Fruit fly (Drosophila melanogaster) whole organism, prepupa: ENCODE measurements around the gene Pdp1.

ENCODE experiments used
- Blimp-1 ChIP-seq: fragments of 200-800 bp; sonication (Bioruptor generic); optimal IDR thresholded peaks from 3 replicates; lab custom pipeline; 2017; ENCODE audit warnings: missing biosample characterization, missing genetic modification characterization, mild to moderate bottlenecking, moderate library complexity, missing genetic modification reagents
- CG10631 ChIP-seq: fragments of 200-800 bp; sonication (Bioruptor generic); optimal IDR thresholded peaks from 2 replicates; lab custom pipeline; 2016; ENCODE audit warnings: missing biosample characterization, missing genetic modification characterization
- CG10669 ChIP-seq: fragments of 200-800 bp; sonication (Bioruptor generic); optimal IDR thresholded peaks from 3 replicates; lab custom pipeline; 2018; ENCODE audit warnings: missing biosample characterization, mild to moderate bottlenecking, missing genetic modification characterization, moderate library complexity
- CG11294 ChIP-seq: fragments of 200-800 bp; sonication (Bioruptor generic); IDR thresholded peaks from 2 replicates; pipeline ENCODE4 v1.3.6; 2022; ENCODE audit warnings: missing biosample characterization, missing genetic modification characterization
- CG11762 ChIP-seq: fragments of 200-800 bp; sonication (Bioruptor generic); optimal IDR thresholded peaks from 3 replicates; lab custom pipeline; 2016; ENCODE audit warnings: missing biosample characterization, missing genetic modification characterization; ENCODE audit not compliant: insufficient read depth
- CG11902 ChIP-seq: fragments of 200-800 bp; sonication (Bioruptor generic); optimal IDR thresholded peaks from 3 replicates; lab custom pipeline; 2016; ENCODE audit warnings: missing biosample characterization, missing genetic modification characterization
- CG15336 ChIP-seq: fragments of 200-800 bp; sonication (Bioruptor generic); IDR thresholded peaks from 2 replicates; pipeline ENCODE4 v1.3.6; 2022; ENCODE audit warnings: missing biosample characterization, missing genetic modification characterization
- CG1621 ChIP-seq: fragments of 200-800 bp; sonication (Bioruptor generic); optimal IDR thresholded peaks from 3 replicates; lab custom pipeline; 2018; ENCODE audit warnings: missing biosample characterization, mild to moderate bottlenecking, missing genetic modification characterization
- CG31627 ChIP-seq: fragments of 200-800 bp; sonication (Bioruptor generic); optimal IDR thresholded peaks from 3 replicates; lab custom pipeline; 2016; ENCODE audit warnings: missing biosample characterization, missing genetic modification characterization
- CG32006 ChIP-seq: fragments of 200-800 bp; sonication (Bioruptor generic); optimal IDR thresholded peaks from 3 replicates; lab custom pipeline; 2017; ENCODE audit warnings: missing biosample characterization, mild to moderate bottlenecking, missing genetic modification characterization
- CG34406 ChIP-seq: fragments of 200-800 bp; sonication (Bioruptor generic); optimal IDR thresholded peaks from 3 replicates; lab custom pipeline; 2016; ENCODE audit warnings: missing biosample characterization, missing genetic modification characterization
- CG3919 ChIP-seq: fragments of 200-800 bp; sonication (Bioruptor generic); optimal IDR thresholded peaks from 3 replicates; lab custom pipeline; 2016; ENCODE audit warnings: missing biosample characterization, missing genetic modification characterization
- CG4318 ChIP-seq: fragments of 200-800 bp; sonication (Bioruptor generic); optimal IDR thresholded peaks from 3 replicates; lab custom pipeline; 2017; ENCODE audit warnings: missing biosample characterization, mild to moderate bottlenecking, missing genetic modification characterization
- CG6163 ChIP-seq: fragments of 200-800 bp; sonication (Bioruptor generic); IDR thresholded peaks from 3 replicates; pipeline ENCODE4 v1.3.6; 2022; ENCODE audit warnings: missing biosample characterization, missing genetic modification characterization
- CG6792 ChIP-seq: fragments of 200-800 bp; sonication (Bioruptor generic); optimal IDR thresholded peaks from 3 replicates; lab custom pipeline; 2016; ENCODE audit warnings: missing biosample characterization, missing genetic modification characterization
- CG6854 ChIP-seq: fragments of 200-800 bp; sonication (Bioruptor generic); optimal IDR thresholded peaks from 2 replicates; lab custom pipeline; 2017; ENCODE audit warnings: missing biosample characterization, mild to moderate bottlenecking, missing genetic modification characterization
- CG7368 ChIP-seq: fragments of 200-800 bp; sonication (Bioruptor generic); optimal IDR thresholded peaks from 3 replicates; lab custom pipeline; 2016; ENCODE audit warnings: missing biosample characterization, missing genetic modification characterization
- CG8319 ChIP-seq: fragments of 200-800 bp; sonication (Bioruptor generic); optimal IDR thresholded peaks from 3 replicates; lab custom pipeline; 2016; ENCODE audit warnings: missing biosample characterization, missing genetic modification characterization
- CG9139 ChIP-seq: fragments of 200-800 bp; sonication (Bioruptor generic); optimal IDR thresholded peaks from 3 replicates; lab custom pipeline; 2017; ENCODE audit warnings: missing biosample characterization, mild to moderate bottlenecking, missing genetic modification characterization
- Eip75B ChIP-seq: fragments of 200-800 bp; sonication (Bioruptor generic); optimal IDR thresholded peaks from 3 replicates; lab custom pipeline; 2016; ENCODE audit warnings: missing biosample characterization, missing genetic modification characterization
- Eip78C ChIP-seq: fragments of 200-800 bp; sonication (Bioruptor generic); peaks from one replicate; lab custom pipeline; 2016; ENCODE audit warnings: missing biosample characterization, missing genetic modification characterization
- Eip93F ChIP-seq: fragments of 200-800 bp; sonication (Bioruptor generic); optimal IDR thresholded peaks from 2 replicates; lab custom pipeline; 2016; ENCODE audit warnings: missing biosample characterization, mild to moderate bottlenecking, missing genetic modification characterization
- Ets21C ChIP-seq: fragments of 200-800 bp; sonication (Bioruptor generic); optimal IDR thresholded peaks from 3 replicates; lab custom pipeline; 2016; ENCODE audit warnings: missing biosample characterization, missing genetic modification characterization
- Gug ChIP-seq: fragments of 200-800 bp; sonication (Bioruptor generic); IDR thresholded peaks from 2 replicates; pipeline ENCODE4 v1.3.6; 2022; ENCODE audit warnings: missing biosample characterization, missing genetic modification characterization
- Hr38 ChIP-seq: sonication (Bioruptor generic); optimal IDR thresholded peaks from 2 replicates; lab custom pipeline; 2016; ENCODE audit warnings: missing biosample characterization, missing genetic modification characterization
- Hr39 ChIP-seq: fragments of 200-800 bp; sonication (Bioruptor generic); optimal IDR thresholded peaks from 2 replicates; lab custom pipeline; 2016; ENCODE audit warnings: missing biosample characterization, missing genetic modification characterization
- Hr4 ChIP-seq: fragments of 200-800 bp; sonication (Bioruptor generic); optimal IDR thresholded peaks from 3 replicates; lab custom pipeline; 2016; ENCODE audit warnings: missing biosample characterization, missing genetic modification characterization
- Met ChIP-seq: fragments of 200-800 bp; sonication (Bioruptor generic); optimal IDR thresholded peaks from 3 replicates; lab custom pipeline; 2016; ENCODE audit warnings: missing biosample characterization, missing genetic modification characterization
- OdsH ChIP-seq: fragments of 200-800 bp; sonication (Bioruptor generic); optimal IDR thresholded peaks from 3 replicates; lab custom pipeline; 2016; ENCODE audit warnings: missing biosample characterization, missing genetic modification characterization
- Smox ChIP-seq: fragments of 200-800 bp; sonication (Bioruptor generic); optimal IDR thresholded peaks from 3 replicates; lab custom pipeline; 2016; ENCODE audit warnings: missing biosample characterization, missing genetic modification characterization
- Sox102F ChIP-seq: fragments of 200-800 bp; sonication (Bioruptor generic); optimal IDR thresholded peaks from 2 replicates; lab custom pipeline; 2016; ENCODE audit warnings: missing biosample characterization, mild to moderate bottlenecking, missing genetic modification characterization
- Sox14 ChIP-seq: fragments of 200-800 bp; sonication (Bioruptor generic); optimal IDR thresholded peaks from 3 replicates; lab custom pipeline; 2016; ENCODE audit warnings: missing biosample characterization, missing genetic modification characterization
- Sox15 ChIP-seq: fragments of 200-800 bp; sonication (Bioruptor generic); optimal IDR thresholded peaks from 3 replicates; lab custom pipeline; 2016; ENCODE audit warnings: missing biosample characterization, missing genetic modification characterization
- achi ChIP-seq: fragments of 200-800 bp; sonication (Bioruptor generic); optimal IDR thresholded peaks from 3 replicates; lab custom pipeline; 2016; ENCODE audit warnings: missing biosample characterization, missing genetic modification characterization
- acj6 ChIP-seq: fragments of 200-800 bp; sonication (Bioruptor generic); optimal IDR thresholded peaks from 3 replicates; lab custom pipeline; 2016; ENCODE audit warnings: missing biosample characterization, missing genetic modification characterization
- cyc ChIP-seq: fragments of 200-800 bp; sonication (Bioruptor generic); optimal IDR thresholded peaks from 3 replicates; lab custom pipeline; 2016; ENCODE audit warnings: missing biosample characterization, missing genetic modification characterization
- dac ChIP-seq: fragments of 200-800 bp; sonication (Bioruptor generic); optimal IDR thresholded peaks from 2 replicates; lab custom pipeline; 2017; ENCODE audit warnings: missing biosample characterization, mild to moderate bottlenecking, missing genetic modification characterization
- eg ChIP-seq: fragments of 200-800 bp; sonication (Bioruptor generic); IDR thresholded peaks from 3 replicates; pipeline ENCODE4 v1.3.6; 2022; ENCODE audit warnings: missing biosample characterization, missing genetic modification characterization
- esn ChIP-seq: fragments of 200-800 bp; sonication (Bioruptor generic); optimal IDR thresholded peaks from 2 replicates; lab custom pipeline; 2016; ENCODE audit warnings: missing biosample characterization, mild to moderate bottlenecking, missing genetic modification characterization, moderate library complexity
- fkh ChIP-seq: fragments of 200-800 bp; sonication (Bioruptor generic); optimal IDR thresholded peaks from 3 replicates; lab custom pipeline; 2017; ENCODE audit warnings: missing biosample characterization, mild to moderate bottlenecking, missing genetic modification characterization, moderate library complexity
- lz ChIP-seq: fragments of 200-800 bp; sonication (Bioruptor generic); optimal IDR thresholded peaks from 3 replicates; lab custom pipeline; 2016; ENCODE audit warnings: missing biosample characterization, missing genetic modification characterization
- pdm3 ChIP-seq: fragments of 200-800 bp; sonication (Bioruptor generic); optimal IDR thresholded peaks from 3 replicates; lab custom pipeline; 2016; ENCODE audit warnings: missing biosample characterization, missing genetic modification characterization
- salr ChIP-seq, 2 experiments: fragments of 200-800 bp; sonication (Bioruptor generic); optimal IDR thresholded peaks; 3 replicates each; lab custom pipeline; 2016 to 2018; ENCODE audit warnings: missing biosample characterization in 2 of 2, missing genetic modification characterization in 2 of 2, mild to moderate bottlenecking in 1 of 2
- topi ChIP-seq: fragments of 200-800 bp; sonication (Bioruptor generic); optimal IDR thresholded peaks from 3 replicates; lab custom pipeline; 2016; ENCODE audit warnings: missing biosample characterization, missing genetic modification characterization
- vri ChIP-seq: fragments of 200-800 bp; sonication (Bioruptor generic); optimal IDR thresholded peaks from 3 replicates; lab custom pipeline; 2016; ENCODE audit warnings: missing biosample characterization, mild to moderate bottlenecking, missing genetic modification characterization

The Pdp1 gene

DNA sequence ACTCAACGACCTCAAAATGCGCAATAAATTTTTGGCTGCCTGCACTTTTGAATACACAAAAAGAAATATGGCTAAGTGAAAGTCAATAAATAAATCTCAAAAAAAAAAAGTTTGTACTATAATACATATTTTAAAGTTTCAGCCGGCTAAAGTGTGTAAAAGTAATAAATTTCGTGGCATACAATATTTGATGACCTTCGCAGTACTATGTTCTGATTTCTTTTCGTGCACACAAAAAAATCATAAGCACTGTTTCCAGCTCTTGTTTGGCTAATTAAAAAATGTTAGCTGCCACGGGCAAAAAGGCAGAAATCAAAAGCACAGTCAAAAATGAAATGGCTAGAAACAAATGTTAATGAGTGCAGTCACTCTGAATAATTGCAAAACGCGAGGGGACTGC lies 74.9 kb downstream of the Pdp1 start:
- no peak for TF ChIP-seq CG4318 (GFP tag; lab: Kevin White, UChicago)
- TF ChIP-seq Met (GFP tag; lab: Kevin White, UChicago): peak; percentile 88
- peak; percentile 41 for TF ChIP-seq CG34406 (GFP tag; lab: Kevin White, UChicago)
- TF ChIP-seq CG32006 (GFP tag; lab: Kevin White, UChicago): peak; percentile 21
- TF ChIP-seq Sox102F (GFP tag; lab: Kevin White, UChicago): peak; percentile 82
- TF ChIP-seq pdm3: peak; percentile 49
- no peak for TF ChIP-seq CG10631 (GFP tag; lab: Kevin White, UChicago)
- no peak for TF ChIP-seq Eip93F (GFP tag; lab: Kevin White, UChicago)
- TF ChIP-seq CG6163 (GFP tag; lab: Robert Waterston, UW): peak; percentile 69
- TF ChIP-seq Blimp-1 (GFP tag; lab: Kevin White, UChicago): peak; percentile 77
- peak; percentile 88 for TF ChIP-seq topi (GFP tag; lab: Kevin White, UChicago)
- TF ChIP-seq Smox (GFP tag; lab: Kevin White, UChicago): peak; percentile 86
- TF ChIP-seq Hr39 (GFP tag; lab: Kevin White, UChicago): peak; percentile 82
- TF ChIP-seq acj6 (GFP tag; lab: Kevin White, UChicago): peak; percentile 61
- peak; percentile 62 for TF ChIP-seq Ets21C
- TF ChIP-seq CG1621 (tag; lab: Kevin White, UChicago): no peak
- no peak for TF ChIP-seq salr (GFP tag; optimal IDR thresholded peaks at IDR 0.05; lab: Kevin White, UChicago)
- TF ChIP-seq cyc: peak; percentile 79
- TF ChIP-seq CG11902: peak; percentile 39
- TF ChIP-seq CG31627: peak; percentile 87
- no peak for TF ChIP-seq CG6854 (GFP tag; lab: Kevin White, UChicago)
- no peak for TF ChIP-seq fkh
- TF ChIP-seq CG11762 (GFP tag; lab: Kevin White, UChicago): peak; percentile 0
- no peak for TF ChIP-seq Hr38 (GFP tag; lab: Kevin White, UChicago)
- TF ChIP-seq achi: peak; percentile 47
- peak; percentile 43 for TF ChIP-seq CG3919 (GFP tag; lab: Kevin White, UChicago)
- no peak for TF ChIP-seq CG11294 (GFP tag; lab: Robert Waterston, UW)
- TF ChIP-seq Gug: 0 out of 2 replicates have a peak, but pooled peaks have one; percentile 22
- TF ChIP-seq vri (GFP tag; lab: Kevin White, UChicago): peak; percentile 88
- peak; percentile 74 for TF ChIP-seq lz (GFP tag; lab: Kevin White, UChicago)
- TF ChIP-seq CG8319 (GFP tag; lab: Kevin White, UChicago): peak; percentile 23
- TF ChIP-seq Sox14 (GFP tag; lab: Kevin White, UChicago): peak; percentile 53
- TF ChIP-seq esn (GFP tag; lab: Kevin White, UChicago): peak; percentile 89
- TF ChIP-seq Eip75B (GFP tag; lab: Kevin White, UChicago): no peak
- 0 out of 3 replicates have a peak, but pooled peaks have one; percentile 39 for TF ChIP-seq eg (GFP tag; lab: Robert Waterston, UW)
- TF ChIP-seq OdsH: peak; percentile 47
- peak; percentile 67 for TF ChIP-seq Eip78C (GFP tag; lab: Kevin White, UChicago)
- no peak for TF ChIP-seq CG10669
- peak; percentile 22 for TF ChIP-seq Hr4
- TF ChIP-seq CG15336 (GFP tag; lab: Robert Waterston, UW): peak; percentile 58
- TF ChIP-seq CG7368: peak; percentile 12
- peak; percentile 18 for TF ChIP-seq Sox15 (GFP tag; lab: Kevin White, UChicago)
- peak; percentile 42 for TF ChIP-seq CG6792 (GFP tag; lab: Kevin White, UChicago)

DNA sequence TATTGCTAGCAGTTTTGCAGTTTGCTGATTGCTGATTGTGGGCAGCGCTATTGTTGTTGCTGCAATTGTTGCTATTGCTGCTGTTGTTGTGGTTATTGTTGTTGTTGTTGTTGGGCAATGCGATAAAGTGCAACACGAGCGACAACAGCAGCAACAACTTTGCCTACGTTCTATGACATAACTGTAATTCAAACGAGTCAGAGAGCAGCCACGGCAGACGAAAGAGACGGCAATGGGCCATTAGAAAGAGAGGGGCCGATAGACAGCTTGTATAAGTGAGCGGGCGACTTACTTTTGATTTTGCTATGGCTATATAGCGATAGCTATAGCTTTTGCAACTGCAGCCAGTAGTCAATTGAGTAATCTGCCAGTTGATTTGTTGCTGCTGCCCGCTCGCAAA lies 76.9 kb downstream of the Pdp1 start:
- TF ChIP-seq CG6163 (GFP tag; lab: Robert Waterston, UW) (no peak; the same call in 2 of the 3 replicates), achi (no peak), CG32006 (GFP tag; lab: Kevin White, UChicago) (no peak), CG15336 (GFP tag; lab: Robert Waterston, UW) (peak; percentile 36; the same call in 1 of the 2 replicates), topi (GFP tag; lab: Kevin White, UChicago) (no peak), CG34406 (GFP tag; lab: Kevin White, UChicago) (no peak), CG9139 (no peak), CG31627 (no peak), dac (GFP tag; lab: Kevin White, UChicago) (no peak), eg (GFP tag; lab: Robert Waterston, UW) (peak; percentile 31; the same call in 1 of the 3 replicates), fkh (no peak), CG1621 (tag; lab: Kevin White, UChicago) (no peak), Sox15 (GFP tag; lab: Kevin White, UChicago) (no peak), Blimp-1 (GFP tag; lab: Kevin White, UChicago) (no peak), Hr4 (no peak)
- TF ChIP-seq, all 60 proteins: peak for 2
